Worm (Caenorhabditis elegans) whole organism, L4 larva: Measurements from ENCODE around the gene rfip-2.
A peak's percentile ranks its signal among the peaks of the same experiment; 100 is the strongest.

Source experiments
- D1046.2 ChIP-seq: fragments of 200-800 bp; sonication (Bioruptor generic); IDR thresholded peaks from 2 replicates; pipeline ENCODE4 v1.3.6; 2022; ENCODE audit warnings: missing genetic modification characterization, missing compliant biosample characterization
- F26F4.8 ChIP-seq: fragments of 200-800 bp; sonication (Bioruptor generic); conservative IDR thresholded peaks from 2 replicates; pipeline ENCODE4 v1.3.6; 2022; ENCODE audit warnings: missing genetic modification characterization, missing compliant biosample characterization
- F44E2.7 ChIP-seq: fragments of 200-800 bp; sonication (Bioruptor generic); IDR thresholded peaks from 2 replicates; pipeline ENCODE4 v2.1.2; 2022; ENCODE audit warnings: missing genetic modification characterization, missing compliant biosample characterization
- T26A8.4 ChIP-seq: fragments of 200-800 bp; sonication (Bioruptor generic); IDR thresholded peaks from 2 replicates; pipeline ENCODE4 v1.3.6; 2022; ENCODE audit warnings: missing genetic modification characterization, missing compliant biosample characterization
- Y105C5A.15 ChIP-seq: fragments of 200-800 bp; sonication (Bioruptor generic); IDR thresholded peaks from 2 replicates; pipeline ENCODE4 v1.3.6; 2022; ENCODE audit warnings: missing genetic modification characterization, missing compliant biosample characterization
- Y48G9A.11 ChIP-seq: fragments of 200-800 bp; sonication (Bioruptor generic); IDR thresholded peaks from 2 replicates; pipeline ENCODE4 v1.3.6; 2022; ENCODE audit warnings: missing genetic modification reagents, missing genetic modification characterization, missing compliant biosample characterization
- Y75B8A.6 ChIP-seq: fragments of 200-800 bp; sonication (Bioruptor generic); IDR thresholded peaks from 2 replicates; pipeline ENCODE4 v1.3.6; 2022; ENCODE audit warnings: missing genetic modification reagents, missing genetic modification characterization, missing compliant biosample characterization
- arid-1 ChIP-seq: fragments of 200-800 bp; sonication (Bioruptor generic); conservative IDR thresholded peaks from 2 replicates; pipeline ENCODE4 v1.3.6; 2022; ENCODE audit warnings: missing genetic modification reagents, missing genetic modification characterization, missing compliant biosample characterization
- ceh-44 ChIP-seq: fragments of 200-800 bp; sonication (Bioruptor generic); IDR thresholded peaks from 2 replicates; pipeline ENCODE4 v1.3.6; 2022; ENCODE audit warnings: missing genetic modification reagents, missing genetic modification characterization, missing compliant biosample characterization
- dmd-6 ChIP-seq: fragments of 200-800 bp; sonication (Bioruptor generic); IDR thresholded peaks from 2 replicates; pipeline ENCODE4 v1.3.6; 2022; ENCODE audit warnings: missing genetic modification reagents, missing genetic modification characterization, missing compliant biosample characterization
- dmd-8 ChIP-seq: fragments of 200-800 bp; sonication (Bioruptor generic); IDR thresholded peaks from 2 replicates; pipeline ENCODE4 v1.3.6; 2022; ENCODE audit warnings: missing genetic modification characterization, missing compliant biosample characterization
- dmd-9 ChIP-seq: fragments of 200-800 bp; sonication (Bioruptor generic); IDR thresholded peaks from 2 replicates; pipeline ENCODE4 v1.3.6; 2022; ENCODE audit warnings: missing genetic modification reagents, missing genetic modification characterization, missing compliant biosample characterization
- egl-43 ChIP-seq: fragments of 200-800 bp; sonication (Bioruptor generic); IDR thresholded peaks from 2 replicates; pipeline ENCODE4 v1.3.6; 2022; ENCODE audit warnings: missing genetic modification reagents, missing genetic modification characterization, missing compliant biosample characterization
- lim-7 ChIP-seq: fragments of 200-800 bp; sonication (Bioruptor generic); IDR thresholded peaks from 2 replicates; pipeline ENCODE4 v1.3.6; 2022; ENCODE audit warnings: missing genetic modification characterization, missing compliant biosample characterization
- lin-1 ChIP-seq: fragments of 200-800 bp; sonication (Bioruptor generic); IDR thresholded peaks from 2 replicates; pipeline ENCODE4 v1.3.6; 2022; ENCODE audit warnings: missing genetic modification reagents, missing genetic modification characterization, missing compliant biosample characterization
- madf-5 ChIP-seq, 2 experiments: fragments of 200-800 bp; sonication (Bioruptor generic); IDR thresholded peaks; 2 replicates each; pipeline ENCODE4 v1.3.6; 2022; ENCODE audit warnings: missing compliant biosample characterization in 2 of 2, missing genetic modification characterization in 2 of 2
- madf-9 ChIP-seq: fragments of 200-800 bp; sonication (Bioruptor generic); conservative IDR thresholded peaks from 2 replicates; pipeline ENCODE4 v1.3.6; 2022; ENCODE audit warnings: missing genetic modification reagents, missing genetic modification characterization, missing compliant biosample characterization
- mdt-29 ChIP-seq: fragments of 200-800 bp; sonication (Bioruptor generic); IDR thresholded peaks from 2 replicates; pipeline ENCODE4 v1.3.6; 2022; ENCODE audit warnings: missing genetic modification reagents, missing genetic modification characterization, missing compliant biosample characterization
- mxl-2 ChIP-seq: fragments of 200-800 bp; sonication (Bioruptor generic); conservative IDR thresholded peaks from 2 replicates; pipeline ENCODE4 v1.3.6; 2022; ENCODE audit warnings: missing genetic modification reagents, missing genetic modification characterization, missing compliant biosample characterization
- nhr-42 ChIP-seq: fragments of 200-800 bp; sonication (Bioruptor generic); IDR thresholded peaks from 2 replicates; pipeline ENCODE4 v1.3.6; 2022; ENCODE audit warnings: missing genetic modification characterization, missing compliant biosample characterization
- php-3 ChIP-seq: fragments of 200-800 bp; sonication (Bioruptor generic); IDR thresholded peaks from 2 replicates; pipeline ENCODE4 v1.3.6; 2022; ENCODE audit warnings: missing genetic modification reagents, missing genetic modification characterization, missing compliant biosample characterization
- saeg-2 ChIP-seq: fragments of 200-800 bp; sonication (Bioruptor generic); IDR thresholded peaks from 2 replicates; pipeline ENCODE4 v1.3.6; 2022; ENCODE audit warnings: missing genetic modification reagents, missing genetic modification characterization, missing compliant biosample characterization
- set-16 ChIP-seq: fragments of 200-800 bp; sonication (Bioruptor generic); IDR thresholded peaks from 2 replicates; pipeline ENCODE4 v1.3.6; 2022; ENCODE audit warnings: missing genetic modification reagents, missing genetic modification characterization, missing compliant biosample characterization
- snpc-1.2 ChIP-seq: fragments of 200-800 bp; sonication (Bioruptor generic); IDR thresholded peaks from 2 replicates; pipeline ENCODE4 v1.3.6; 2022; ENCODE audit warnings: missing genetic modification reagents, missing genetic modification characterization, missing compliant biosample characterization
- tag-97 ChIP-seq: fragments of 200-800 bp; sonication (Bioruptor generic); IDR thresholded peaks from 2 replicates; pipeline ENCODE4 v1.3.6; 2022; ENCODE audit warnings: missing genetic modification characterization, missing compliant biosample characterization
- tra-1 ChIP-seq: fragments of 200-800 bp; sonication (Bioruptor generic); IDR thresholded peaks from 2 replicates; pipeline ENCODE4 v1.3.6; 2022; ENCODE audit warnings: missing genetic modification reagents, missing genetic modification characterization, missing compliant biosample characterization
- vab-7 ChIP-seq: fragments of 200-800 bp; sonication (Bioruptor generic); IDR thresholded peaks from 2 replicates; pipeline ENCODE4 v1.3.6; 2022; ENCODE audit warnings: missing genetic modification reagents, missing genetic modification characterization, missing compliant biosample characterization
- zfp-3 ChIP-seq: fragments of 200-800 bp; sonication (Bioruptor generic); conservative IDR thresholded peaks from 2 replicates; pipeline ENCODE4 v1.3.6; 2022; ENCODE audit warnings: missing genetic modification reagents, missing genetic modification characterization, missing compliant biosample characterization

Gene rfip-2

DNA sequence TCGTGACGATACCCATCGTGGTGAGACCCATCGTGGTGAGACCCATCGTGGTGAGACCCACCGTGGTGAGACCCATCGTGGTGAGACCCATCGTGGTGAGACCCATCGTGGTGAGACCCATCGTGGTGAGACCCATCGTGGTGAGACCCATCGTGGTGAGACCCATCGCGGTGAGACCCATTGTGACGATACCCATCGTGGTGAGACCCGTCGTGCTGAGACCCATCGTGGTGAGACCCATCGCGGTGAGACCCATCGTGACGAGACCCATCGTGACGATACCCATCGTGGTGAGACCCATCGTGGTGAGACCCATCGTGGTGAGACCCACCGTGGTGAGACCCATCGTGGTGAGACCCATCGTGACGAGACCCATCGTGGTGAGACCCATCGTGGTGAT is 28.5 kb upstream of the rfip-2 start:
- TF ChIP-seq dmd-9 (GFP tag; lab: Robert Waterston, UW) (peak; percentile 65; the same call in 1 of the 2 replicates), madf-9 (GFP tag; lab: Robert Waterston, UW) (peak; percentile 49; the same call in 1 of the 2 replicates), php-3 (GFP tag; lab: Robert Waterston, UW) (peak; percentile 50), mxl-2 (0 out of 2 replicates have a peak, but pooled peaks have one; percentile 47), dmd-8 (GFP tag; lab: Robert Waterston, UW) (peak; percentile 86; the same call in 1 of the 2 replicates), set-16 (GFP tag; lab: Robert Waterston, UW) (peak; percentile 66), tag-97 (peak; percentile 74; the same call in 1 of the 2 replicates), lim-7 (GFP tag; lab: Robert Waterston, UW) (peak; percentile 73), mdt-29 (GFP tag; lab: Robert Waterston, UW) (peak; percentile 68; the same call in 1 of the 2 replicates), ceh-44 (peak; percentile 52; the same call in 1 of the 2 replicates), egl-43 (GFP tag; lab: Robert Waterston, UW) (peak; percentile 86), F44E2.7 (GFP tag; lab: Robert Waterston, UW) (peak; percentile 89; the same call in 1 of the 2 replicates), vab-7 (GFP tag; lab: Robert Waterston, UW) (peak; percentile 36; the same call in 1 of the 2 replicates), arid-1 (GFP tag; lab: Robert Waterston, UW) (0 out of 2 replicates have a peak, but pooled peaks have one; percentile 19), madf-5 (GFP tag; IDR thresholded peaks at IDR 0.05; lab: Robert Waterston, UW) (peak; percentile 70 to 92; a peak in 3 of 4 replicates), lin-1 (GFP tag; lab: Robert Waterston, UW) (0 out of 2 replicates have a peak, but pooled peaks have one; percentile 35), F26F4.8 (GFP tag; lab: Robert Waterston, UW) (0 out of 2 replicates have a peak, but pooled peaks have one; percentile 63), snpc-1.2 (GFP tag; lab: Robert Waterston, UW) (0 out of 2 replicates have a peak, but pooled peaks have one; percentile 54), D1046.2 (0 out of 2 replicates have a peak, but pooled peaks have one; percentile 54)

ce11 chrII:696776-697532 is 26.6 kb upstream of the rfip-2 start:
- 0 out of 2 replicates have a peak, but pooled peaks have one; percentile 36 for TF ChIP-seq snpc-1.2 (GFP tag; lab: Robert Waterston, UW)
- 0 out of 2 replicates have a peak, but pooled peaks have one; percentile 7 for TF ChIP-seq tra-1 (GFP tag; lab: Robert Waterston, UW)
- TF ChIP-seq Y75B8A.6 (GFP tag; lab: Robert Waterston, UW): peak; percentile 59; the same call in 1 of the 2 replicates
- peak; percentile 63; the same call in 1 of the 2 replicates for TF ChIP-seq ceh-44
- TF ChIP-seq madf-9 (GFP tag; lab: Robert Waterston, UW): peak; percentile 69
- peak; percentile 75 for TF ChIP-seq egl-43 (GFP tag; lab: Robert Waterston, UW)
- peak; percentile 83 for TF ChIP-seq F44E2.7 (GFP tag; lab: Robert Waterston, UW)
- TF ChIP-seq arid-1 (GFP tag; lab: Robert Waterston, UW): peak; percentile 54; the same call in 1 of the 2 replicates
- TF ChIP-seq madf-5 (GFP tag; IDR thresholded peaks at IDR 0.05; lab: Robert Waterston, UW): peak; percentile 81 to 89; a peak in 3 of 4 replicates
- TF ChIP-seq set-16 (GFP tag; lab: Robert Waterston, UW): peak; percentile 91
- TF ChIP-seq F26F4.8 (GFP tag; lab: Robert Waterston, UW): peak; percentile 85; the same call in 1 of the 2 replicates
- TF ChIP-seq Y48G9A.11 (GFP tag; lab: Robert Waterston, UW): peak; percentile 17; the same call in 1 of the 2 replicates
- 0 out of 2 replicates have a peak, but pooled peaks have one; percentile 20 for TF ChIP-seq zfp-3 (GFP tag; lab: Robert Waterston, UW)
- TF ChIP-seq mdt-29 (GFP tag; lab: Robert Waterston, UW): peak; percentile 55; the same call in 1 of the 2 replicates
- TF ChIP-seq nhr-42: peak; percentile 64; the same call in 1 of the 2 replicates
- peak; percentile 73; the same call in 1 of the 2 replicates for TF ChIP-seq dmd-8 (GFP tag; lab: Robert Waterston, UW)
- TF ChIP-seq dmd-6 (GFP tag; lab: Robert Waterston, UW): peak; percentile 16; the same call in 1 of the 2 replicates
- peak; percentile 77; the same call in 1 of the 2 replicates for TF ChIP-seq Y105C5A.15
- peak; percentile 50; the same call in 1 of the 2 replicates for TF ChIP-seq mxl-2
- peak; percentile 53; the same call in 1 of the 2 replicates for TF ChIP-seq T26A8.4 (GFP tag; lab: Robert Waterston, UW)
- peak; percentile 87 for TF ChIP-seq lim-7 (GFP tag; lab: Robert Waterston, UW)
- TF ChIP-seq D1046.2: peak; percentile 77; the same call in 1 of the 2 replicates
- TF ChIP-seq, all 104 proteins: peak for 22; not testable (repeated sequence) for 82

- TF ChIP-seq egl-43 (GFP tag; lab: Robert Waterston, UW) (peak; percentile 59; the same call in 1 of the 2 replicates), ceh-44 (0 out of 2 replicates have a peak, but pooled peaks have one; percentile 13), dmd-8 (GFP tag; lab: Robert Waterston, UW) (peak; percentile 44; the same call in 1 of the 2 replicates), set-16 (GFP tag; lab: Robert Waterston, UW) (peak; percentile 73), lim-7 (GFP tag; lab: Robert Waterston, UW) (peak; percentile 42; the same call in 1 of the 2 replicates), D1046.2 (0 out of 2 replicates have a peak, but pooled peaks have one; percentile 12), saeg-2 (GFP tag; lab: Robert Waterston, UW) (0 out of 2 replicates have a peak, but pooled peaks have one; percentile 33)
Observed at ce11 chrII:698453-698852, 25.1 kb upstream of the rfip-2 start.
